Fruit fly (Drosophila melanogaster) whole organism, embryonic: ENCODE results near the gene CG11368.

Source experiments
- Abd-B ChIP-seq: fragments of 200-800 bp; sonication (Bioruptor generic); optimal IDR thresholded peaks from 2 replicates; lab custom pipeline; 2018; ENCODE audit warnings: missing biosample characterization, mild to moderate bottlenecking, missing genetic modification characterization, moderate library complexity
- CG11085 ChIP-seq: fragments of 200-800 bp; sonication (Bioruptor generic); IDR thresholded peaks from 2 replicates; pipeline ENCODE4 v1.3.6; 2022; ENCODE audit warnings: missing biosample characterization, missing genetic modification characterization
- CG12391 ChIP-seq: fragments of 200-800 bp; sonication (Bioruptor generic); optimal IDR thresholded peaks from 3 replicates; lab custom pipeline; 2018; ENCODE audit warnings: missing biosample characterization, mild to moderate bottlenecking, missing genetic modification characterization, moderate library complexity
- CG12769 ChIP-seq: fragments of 200-800 bp; sonication (Bioruptor generic); optimal IDR thresholded peaks from 2 replicates; lab custom pipeline; 2019; ENCODE audit warnings: missing biosample characterization, mild to moderate bottlenecking, missing genetic modification characterization, moderate library complexity
- CG14441 ChIP-seq: fragments of 200-800 bp; sonication (Bioruptor generic); IDR thresholded peaks from 2 replicates; pipeline ENCODE4 v1.3.6; 2022; ENCODE audit warnings: missing biosample characterization, missing genetic modification characterization
- CG14860 ChIP-seq: fragments of 200-800 bp; sonication (Bioruptor generic); IDR thresholded peaks from 3 replicates; pipeline ENCODE4 v1.3.6; 2022; ENCODE audit warnings: missing biosample characterization, missing genetic modification characterization; ENCODE audit not compliant: partially characterized antibody
- CG1529 ChIP-seq: fragments of 200-800 bp; sonication (Bioruptor generic); optimal IDR thresholded peaks from 3 replicates; lab custom pipeline; 2018; ENCODE audit warnings: missing biosample characterization, missing genetic modification characterization
- CG15514 ChIP-seq: fragments of 200-800 bp; sonication (Bioruptor generic); optimal IDR thresholded peaks from 3 replicates; lab custom pipeline; 2017; ENCODE audit warnings: missing biosample characterization, missing genetic modification characterization, mild to moderate bottlenecking, moderate library complexity, missing genetic modification reagents
- CG18476 ChIP-seq: fragments of 200-800 bp; sonication (Bioruptor generic); optimal IDR thresholded peaks from 2 replicates; lab custom pipeline; 2016; ENCODE audit warnings: missing biosample characterization, mild to moderate bottlenecking, missing genetic modification characterization
- CG2889 ChIP-seq: fragments of 200-800 bp; sonication (Bioruptor generic); IDR thresholded peaks from 3 replicates; pipeline ENCODE4 v1.3.6; 2022; ENCODE audit warnings: missing biosample characterization, missing genetic modification characterization
- CG31441 ChIP-seq: fragments of 200-800 bp; sonication (Bioruptor generic); IDR thresholded peaks from 2 replicates; pipeline ENCODE4 v1.3.6; 2022; ENCODE audit warnings: missing biosample characterization, missing genetic modification characterization
- CG3281 ChIP-seq: fragments of 200-800 bp; sonication (Bioruptor generic); optimal IDR thresholded peaks from 3 replicates; lab custom pipeline; 2017; ENCODE audit warnings: missing biosample characterization, mild to moderate bottlenecking, missing genetic modification characterization
- CG3838 ChIP-seq: fragments of 200-800 bp; sonication (Bioruptor generic); optimal IDR thresholded peaks from 3 replicates; lab custom pipeline; 2016; ENCODE audit warnings: missing biosample characterization, missing genetic modification characterization
- CG3995 ChIP-seq: fragments of 200-800 bp; sonication (Bioruptor generic); optimal IDR thresholded peaks from 3 replicates; lab custom pipeline; 2016; ENCODE audit warnings: missing biosample characterization, missing genetic modification characterization
- CG42726 ChIP-seq: fragments of 200-800 bp; sonication (Bioruptor generic); IDR thresholded peaks from 2 replicates; pipeline ENCODE4 v1.3.6; 2022; ENCODE audit warnings: missing biosample characterization, missing genetic modification characterization; ENCODE audit not compliant: partially characterized antibody
- CG4282 ChIP-seq: fragments of 200-800 bp; sonication (Bioruptor generic); optimal IDR thresholded peaks from 2 replicates; lab custom pipeline; 2016; ENCODE audit warnings: missing biosample characterization, missing genetic modification characterization
- CG4328 ChIP-seq: fragments of 200-800 bp; sonication (Bioruptor generic); optimal IDR thresholded peaks from 3 replicates; lab custom pipeline; 2017; ENCODE audit warnings: missing biosample characterization, missing genetic modification reagents, missing genetic modification characterization
- CG5180 ChIP-seq: fragments of 200-800 bp; sonication (Bioruptor generic); optimal IDR thresholded peaks from 3 replicates; lab custom pipeline; 2017; ENCODE audit warnings: missing biosample characterization, missing genetic modification characterization, mild to moderate bottlenecking, moderate library complexity, missing genetic modification reagents
- CG7372 ChIP-seq: fragments of 200-800 bp; sonication (Bioruptor generic); IDR thresholded peaks from 2 replicates; pipeline ENCODE4 v1.3.6; 2022; ENCODE audit warnings: missing biosample characterization, missing genetic modification characterization
- CG8359 ChIP-seq: fragments of 200-800 bp; sonication (Bioruptor generic); optimal IDR thresholded peaks from 2 replicates; lab custom pipeline; 2017; ENCODE audit warnings: missing biosample characterization, mild to moderate bottlenecking, missing genetic modification characterization, borderline replicate concordance
- CG9817 ChIP-seq: fragments of 200-800 bp; sonication (Bioruptor generic); optimal IDR thresholded peaks from 2 replicates; lab custom pipeline; 2018; ENCODE audit warnings: missing biosample characterization, mild to moderate bottlenecking, missing genetic modification characterization, moderate library complexity
- Dad ChIP-seq: fragments of 200-800 bp; sonication (Bioruptor generic); optimal IDR thresholded peaks from 3 replicates; lab custom pipeline; 2016; ENCODE audit warnings: missing biosample characterization, missing genetic modification characterization
- Dp ChIP-seq: fragments of 200-800 bp; sonication (Bioruptor generic); optimal IDR thresholded peaks from 2 replicates; lab custom pipeline; 2018; ENCODE audit warnings: missing biosample characterization, mild to moderate bottlenecking, missing genetic modification characterization, moderate library complexity
- E2f2 ChIP-seq: fragments of 200-800 bp; sonication (Bioruptor generic); IDR thresholded peaks from 2 replicates; pipeline ENCODE4 v1.3.6; 2022; ENCODE audit warnings: missing biosample characterization, missing genetic modification characterization
- Eip74EF ChIP-seq, 2 experiments: fragments of 200-800 bp in 1 of 2; fragments of >200 bp in 1 of 2; sonication (Bioruptor generic) in 1 of 2; optimal IDR thresholded peaks; 2 replicates each; lab custom pipeline; 2017 to 2019; ENCODE audit warnings: missing biosample characterization in 2 of 2, missing genetic modification characterization in 2 of 2, mild to moderate bottlenecking in 1 of 2, moderate library complexity in 1 of 2
- Elba2 ChIP-seq: fragments of 200-800 bp; sonication (Bioruptor generic); optimal IDR thresholded peaks from 3 replicates; lab custom pipeline; 2016; ENCODE audit warnings: missing biosample characterization, missing genetic modification characterization
- Ets65A ChIP-seq: fragments of 200-800 bp; sonication (Bioruptor generic); peaks from one replicate; lab custom pipeline; 2016; ENCODE audit warnings: missing biosample characterization, missing genetic modification characterization
- Gug ChIP-seq: fragments of 200-800 bp; sonication (Bioruptor generic); IDR thresholded peaks from 4 replicates; pipeline ENCODE4 v1.3.6; 2022; ENCODE audit warnings: missing biosample characterization, missing genetic modification characterization
- Mrtf ChIP-seq: fragments of 200-800 bp; sonication (Bioruptor generic); IDR thresholded peaks from 3 replicates; pipeline ENCODE4 v1.3.6; 2022; ENCODE audit warnings: missing biosample characterization, missing genetic modification characterization
- NC2β ChIP-seq: fragments of 200-800 bp; sonication (Bioruptor generic); optimal IDR thresholded peaks from 2 replicates; lab custom pipeline; 2016; ENCODE audit warnings: missing biosample characterization, missing genetic modification characterization
- Neu2 ChIP-seq: fragments of 200-800 bp; sonication (Bioruptor generic); optimal IDR thresholded peaks from 3 replicates; lab custom pipeline; 2016; ENCODE audit warnings: missing biosample characterization, missing genetic modification characterization, borderline replicate concordance
- Oli ChIP-seq: fragments of 200-800 bp; sonication (Bioruptor generic); optimal IDR thresholded peaks from 2 replicates; lab custom pipeline; 2018; ENCODE audit warnings: missing biosample characterization, mild to moderate bottlenecking, missing genetic modification characterization, moderate library complexity
- Xbp1 ChIP-seq: fragments of 200-800 bp; sonication (Bioruptor generic); optimal IDR thresholded peaks from 3 replicates; lab custom pipeline; 2016; ENCODE audit warnings: missing biosample characterization, mild to moderate bottlenecking, missing genetic modification characterization
- ac ChIP-seq: fragments of 200-800 bp; sonication (Bioruptor generic); optimal IDR thresholded peaks from 3 replicates; lab custom pipeline; 2017; ENCODE audit warnings: missing biosample characterization, mild to moderate bottlenecking, missing genetic modification characterization
- cas ChIP-seq: fragments of 200-800 bp; sonication (Bioruptor generic); IDR thresholded peaks from 2 replicates; pipeline ENCODE4 v1.3.6; 2022; ENCODE audit warnings: missing biosample characterization, missing genetic modification characterization
- chif ChIP-seq, 2 experiments: fragments of 200-800 bp; sonication (Bioruptor generic); optimal IDR thresholded peaks; 3 replicates each; lab custom pipeline; 2016; ENCODE audit warnings: missing biosample characterization in 2 of 2, missing genetic modification characterization in 2 of 2
- h ChIP-seq: fragments of >200 bp; optimal IDR thresholded peaks from 2 replicates; lab custom pipeline; 2017
- nmo ChIP-seq: fragments of 200-800 bp; sonication (Bioruptor generic); optimal IDR thresholded peaks from 2 replicates; lab custom pipeline; 2018; ENCODE audit warnings: missing biosample characterization, mild to moderate bottlenecking, missing genetic modification characterization, moderate library complexity
- pfk ChIP-seq: fragments of 200-800 bp; sonication (Bioruptor generic); optimal IDR thresholded peaks from 2 replicates; lab custom pipeline; 2018; ENCODE audit warnings: missing biosample characterization, mild to moderate bottlenecking, missing genetic modification characterization, moderate library complexity
- pho ChIP-seq: fragments of 200-800 bp; sonication (Bioruptor generic); optimal IDR thresholded peaks from 2 replicates; lab custom pipeline; 2016; ENCODE audit warnings: missing biosample characterization, missing genetic modification characterization
- sd ChIP-seq: fragments of 200-800 bp; sonication (Bioruptor generic); optimal IDR thresholded peaks from 3 replicates; lab custom pipeline; 2018; ENCODE audit warnings: missing biosample characterization, mild to moderate bottlenecking, missing genetic modification characterization, moderate library complexity
- sens ChIP-seq: fragments of 200-800 bp; sonication (Bioruptor generic); peaks from one replicate; lab custom pipeline; 2016; ENCODE audit warnings: missing biosample characterization, missing genetic modification characterization
- sob ChIP-seq: fragments of 200-800 bp; sonication (Bioruptor generic); IDR thresholded peaks from 2 replicates; pipeline ENCODE4 v1.3.6; 2022; ENCODE audit warnings: missing biosample characterization, missing genetic modification characterization

Gene CG11368

DNA sequence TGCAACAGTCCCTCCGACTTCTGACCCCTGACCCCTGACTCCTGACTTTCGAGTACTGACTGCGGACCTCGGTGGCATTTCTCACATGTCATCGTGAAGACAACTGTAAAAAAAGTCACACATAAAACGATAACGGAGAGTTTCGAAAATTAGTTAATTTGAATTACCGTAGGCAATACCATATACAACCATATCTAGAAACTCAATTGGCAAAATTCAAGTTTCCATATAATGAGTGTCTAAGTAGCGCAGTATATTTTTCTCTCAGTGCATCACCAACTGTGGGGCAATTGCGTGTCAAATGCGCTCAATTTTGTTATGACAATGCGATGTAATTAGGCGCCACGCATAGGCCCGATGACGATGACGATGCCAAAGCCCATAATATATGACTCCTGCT is 37.0 kb upstream of the CG11368 start (continued):
- no peak for TF ChIP-seq CG4282 (GFP tag; lab: Kevin White, UChicago)
- TF ChIP-seq CG7372, result no peak
- no peak for TF ChIP-seq cas (GFP tag; lab: Robert Waterston, UW)
- no peak for TF ChIP-seq h (lab: Kevin White, UChicago)
- TF ChIP-seq CG14441, result no peak
- peak; percentile 12 for TF ChIP-seq Oli (tag; lab: Kevin White, UChicago)
- no peak for TF ChIP-seq CG2889 (GFP tag; lab: Robert Waterston, UW)
- no peak for TF ChIP-seq Abd-B (GFP tag; lab: Kevin White, UChicago)
- TF ChIP-seq CG12769, result no peak
- TF ChIP-seq CG5180 (GFP tag; lab: Kevin White, UChicago), result no peak
- TF ChIP-seq CG11085 (GFP tag; lab: Robert Waterston, UW), result no peak
- TF ChIP-seq sob (GFP tag; lab: Robert Waterston, UW), result no peak
- no peak for TF ChIP-seq CG9817 (tag; lab: Kevin White, UChicago)
- TF ChIP-seq CG3995 (GFP tag; lab: Kevin White, UChicago), result no peak
- no peak for TF ChIP-seq CG8359
- no peak for TF ChIP-seq CG18476 (GFP tag; lab: Kevin White, UChicago)
- no peak for TF ChIP-seq E2f2 (GFP tag; lab: Robert Waterston, UW)
- no peak for TF ChIP-seq sd (tag; lab: Kevin White, UChicago)
- TF ChIP-seq Eip74EF (GFP tag; optimal IDR thresholded peaks at IDR 0.05; lab: Kevin White, UChicago), result no peak
- TF ChIP-seq CG3838, result no peak
- no peak for TF ChIP-seq CG14860 (GFP tag; lab: Robert Waterston, UW)
- no peak for TF ChIP-seq Elba2 (GFP tag; lab: Kevin White, UChicago)
- TF ChIP-seq NC2β, result no peak
- peak; percentile 12 for TF ChIP-seq Xbp1 (GFP tag; lab: Kevin White, UChicago)
- TF ChIP-seq CG31441 (GFP tag; lab: Robert Waterston, UW), result peak; percentile 24; the same call in 1 of the 2 replicates
- TF ChIP-seq CG15514 (GFP tag; lab: Kevin White, UChicago), result no peak
- TF ChIP-seq Neu2, result no peak
- TF ChIP-seq Ets65A (GFP tag; lab: Kevin White, UChicago), result peak; percentile 61
- peak; percentile 13 for TF ChIP-seq CG12391 (tag; lab: Kevin White, UChicago)
- TF ChIP-seq Dp (GFP tag; lab: Kevin White, UChicago), result no peak
- no peak for TF ChIP-seq Mrtf (GFP tag; lab: Robert Waterston, UW)
- TF ChIP-seq pho (GFP tag; lab: Kevin White, UChicago), result no peak
- no peak for TF ChIP-seq pfk (GFP tag; lab: Kevin White, UChicago)
- no peak for TF ChIP-seq Dad (GFP tag; lab: Kevin White, UChicago)
- TF ChIP-seq chif (GFP tag; optimal IDR thresholded peaks at IDR 0.05; lab: Kevin White, UChicago), result no peak
- TF ChIP-seq CG3281 (GFP tag; lab: Kevin White, UChicago), result no peak
- TF ChIP-seq ac (GFP tag; lab: Kevin White, UChicago), result no peak
- TF ChIP-seq nmo (GFP tag; lab: Kevin White, UChicago), result no peak
- TF ChIP-seq CG4328, result no peak
- TF ChIP-seq CG1529 (GFP tag; lab: Kevin White, UChicago), result no peak
- no peak for TF ChIP-seq CG42726 (GFP tag; lab: Robert Waterston, UW)

dm6 chrX:7416953-7417352 is 35.1 kb upstream of the CG11368 start, which contains the start of gene CG34337:
Gene CG34337 (plus strand): TSS chrX:7417253.
- peak; percentile 1 for TF ChIP-seq sens
- TF ChIP-seq Gug (GFP tag; lab: Robert Waterston, UW), result no peak
- TF ChIP-seq, all 482 proteins: peak for 1
